Worm (Caenorhabditis elegans) whole organism, L2 larva: Measurements from ENCODE around the gene cdk-5.

Experiments
- ama-1 ChIP-seq: fragments of 150-350 bp; optimal IDR thresholded peaks from 2 replicates; lab custom pipeline; 2018; ENCODE audit warnings: inconsistent platforms
- lsy-2 ChIP-seq, 2 experiments: fragments of 150-350 bp in 1 of 2; sonication (generic microtip) in 1 of 2; optimal IDR thresholded peaks; 2 replicates each; lab custom pipeline; 2014 to 2017; ENCODE audit warnings: missing biosample characterization in 2 of 2, missing genetic modification characterization in 2 of 2
- nhr-10 ChIP-seq: sonication (generic microtip); optimal IDR thresholded peaks from 2 replicates; lab custom pipeline; 2017; ENCODE audit warnings: missing biosample characterization, missing genetic modification characterization
- zag-1 ChIP-seq: fragments of 150-350 bp; optimal IDR thresholded peaks from 2 replicates; lab custom pipeline; 2014; ENCODE audit warnings: missing biosample characterization, missing genetic modification characterization

DNA sequence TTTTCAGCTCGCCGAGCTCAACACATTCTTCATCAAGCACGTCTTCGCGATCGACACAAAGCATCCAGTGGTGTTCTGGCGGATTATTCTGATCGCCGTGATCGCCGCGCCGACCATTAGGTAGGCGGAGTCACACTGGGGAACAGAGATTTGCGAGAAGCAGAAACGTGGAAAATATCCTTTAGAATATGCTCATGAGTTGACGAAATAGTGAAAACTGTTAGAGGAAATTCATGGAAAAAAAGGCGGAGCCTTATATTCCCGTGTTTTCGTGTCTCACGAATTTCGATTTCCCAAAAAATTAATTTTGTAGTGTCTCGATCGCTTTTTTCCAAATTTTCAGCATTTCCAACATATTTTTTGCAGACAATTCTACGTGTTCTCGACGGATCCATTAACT, 8.3 kb upstream of the cdk-5 start:
- no peak for TF ChIP-seq ama-1 (lab: Kevin White, UChicago)
- TF ChIP-seq nhr-10, result no peak
- no peak for TF ChIP-seq zag-1
- no peak for TF ChIP-seq lsy-2 (tag; optimal IDR thresholded peaks at IDR 0.05; lab: Kevin White, UChicago)
